Fruit fly (Drosophila melanogaster): Measurements from ENCODE around the gene Ptp61F.

Gene Ptp61F

DNA sequence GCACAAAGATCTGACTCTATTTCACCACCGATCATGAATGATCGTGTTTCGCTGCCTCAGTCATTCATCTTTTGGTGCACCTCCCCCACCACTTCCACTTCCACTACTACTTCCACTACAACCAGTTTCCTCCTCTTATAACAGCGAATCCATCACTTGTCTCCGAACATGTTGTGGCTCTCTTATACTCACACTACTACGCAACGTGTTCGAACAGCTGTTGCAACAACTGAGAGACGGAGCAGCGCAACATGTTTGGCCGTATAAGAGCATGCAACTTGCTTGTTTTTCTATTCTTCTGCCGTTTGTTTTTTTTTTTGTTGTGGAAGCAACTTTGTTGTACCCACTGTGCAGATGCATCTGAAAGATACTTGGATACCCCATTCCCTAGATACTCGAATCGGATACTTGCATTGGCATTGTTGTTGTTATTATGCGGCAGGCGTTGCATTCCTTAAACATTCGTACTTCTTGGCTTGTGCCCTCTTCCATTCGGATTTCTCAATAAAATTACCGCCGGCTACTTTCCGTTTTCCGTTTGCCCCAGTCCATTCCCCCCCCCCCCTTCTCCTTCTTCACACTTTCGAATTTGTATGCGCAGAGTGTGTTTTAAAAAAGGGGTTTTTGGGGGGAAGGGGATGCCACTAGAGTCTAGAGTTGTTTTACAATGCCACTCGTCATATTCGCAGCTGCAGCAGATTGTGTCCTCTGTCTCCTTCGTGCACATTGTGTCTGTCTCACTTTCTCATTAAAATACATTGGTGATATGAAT is 108.0 kb downstream of the Ptp61F start (continued):
- TF ChIP-seq CG8632 (GFP tag; optimal IDR thresholded peaks at IDR 0.05) = no peak
- no peak for TF ChIP-seq Met (GFP tag; optimal IDR thresholded peaks at IDR 0.05)
- no peak for TF ChIP-seq svp (GFP tag)
- no peak for TF ChIP-seq Sox102F (GFP tag; optimal IDR thresholded peaks at IDR 0.05)
- TF ChIP-seq Lpt (GFP tag; optimal IDR thresholded peaks at IDR 0.05) = no peak
- TF ChIP-seq Hr38 (GFP tag; optimal IDR thresholded peaks at IDR 0.05) = no peak

DNA sequence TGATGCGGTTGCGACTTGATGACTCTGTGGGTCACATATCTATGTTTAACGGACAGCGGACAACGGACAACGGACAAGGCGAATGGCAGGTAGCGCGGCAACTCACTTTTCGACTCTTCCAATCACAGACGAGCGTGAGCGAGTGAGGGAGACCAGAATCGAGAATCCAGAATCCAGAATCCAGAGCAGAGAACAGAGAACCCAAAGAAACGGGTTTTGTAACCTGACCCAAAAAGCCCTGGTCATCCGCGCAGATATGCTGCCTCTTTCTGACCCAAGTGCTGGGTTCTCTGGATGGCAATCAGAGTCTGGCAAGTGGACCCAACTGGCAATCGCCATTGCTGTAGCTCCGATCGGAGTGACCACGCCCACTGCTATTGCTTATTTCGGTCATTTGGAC is 110.7 kb downstream of the Ptp61F start:
- TF ChIP-seq topi (GFP tag; optimal IDR thresholded peaks at IDR 0.05) = no peak

DNA sequence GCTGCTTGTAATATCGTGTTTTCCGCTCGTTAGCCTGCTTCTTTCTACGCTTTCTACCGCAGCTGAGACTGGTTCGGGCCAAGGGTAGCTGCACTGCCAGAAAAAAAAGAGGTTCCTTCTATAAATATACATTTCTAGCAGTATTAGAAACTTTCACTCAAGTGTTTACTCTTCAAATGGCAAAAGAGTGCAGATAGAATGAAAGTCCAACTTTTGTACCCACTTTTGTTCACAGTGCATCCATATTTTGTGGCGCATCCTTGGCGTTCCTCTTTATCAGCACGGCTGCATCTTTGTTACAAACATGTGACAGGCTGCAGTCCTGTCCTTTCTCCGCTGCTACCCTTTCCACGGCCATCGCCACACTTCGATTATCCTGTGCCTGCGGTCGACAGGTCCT is 116.7 kb downstream of the Ptp61F start:
- no peak for TF ChIP-seq ss (GFP tag; optimal IDR thresholded peaks at IDR 0.05)
- no peak for TF ChIP-seq acj6 (GFP tag; optimal IDR thresholded peaks at IDR 0.05)
- no peak for TF ChIP-seq achi (GFP tag; optimal IDR thresholded peaks at IDR 0.05)
- no peak for TF ChIP-seq topi (GFP tag; optimal IDR thresholded peaks at IDR 0.05)
- no peak for TF ChIP-seq fd59A (GFP tag; optimal IDR thresholded peaks at IDR 0.05)
- TF ChIP-seq CG6276 (GFP tag; optimal IDR thresholded peaks at IDR 0.05) = no peak
- TF ChIP-seq CG8319 (GFP tag; optimal IDR thresholded peaks at IDR 0.05) = no peak
- no peak for TF ChIP-seq Ets96B (tag; optimal IDR thresholded peaks at IDR 0.05)
- TF ChIP-seq vri (GFP tag; optimal IDR thresholded peaks at IDR 0.05) = no peak
- TF ChIP-seq fd85E (GFP tag; optimal IDR thresholded peaks at IDR 0.05) = no peak
- TF ChIP-seq CG6808 (GFP tag; optimal IDR thresholded peaks at IDR 0.05) = no peak
- TF ChIP-seq svp (GFP tag) = peak; percentile 41
- TF ChIP-seq CG4318 (GFP tag; optimal IDR thresholded peaks at IDR 0.05) = no peak
- peak; percentile 38 for TF ChIP-seq Eip78C (GFP tag)
- no peak for TF ChIP-seq eg (GFP tag; IDR thresholded peaks at IDR 0.05)
- TF ChIP-seq Gug (GFP tag; IDR thresholded peaks at IDR 0.05) = no peak
- no peak for TF ChIP-seq Blimp-1 (GFP tag; optimal IDR thresholded peaks at IDR 0.05)
- no peak for TF ChIP-seq salr (GFP tag; optimal IDR thresholded peaks at IDR 0.05)
- TF ChIP-seq CG8632 (GFP tag; optimal IDR thresholded peaks at IDR 0.05) = no peak
- TF ChIP-seq CG9139 (GFP tag; optimal IDR thresholded peaks at IDR 0.05) = no peak
- TF ChIP-seq CG34406 (GFP tag; optimal IDR thresholded peaks at IDR 0.05) = no peak
- no peak for TF ChIP-seq Lpt (GFP tag; optimal IDR thresholded peaks at IDR 0.05)
- TF ChIP-seq net (GFP tag; optimal IDR thresholded peaks at IDR 0.05) = no peak
- peak; percentile 8 for TF ChIP-seq CG3919 (GFP tag; optimal IDR thresholded peaks at IDR 0.05)
- TF ChIP-seq CG6163 (GFP tag; IDR thresholded peaks at IDR 0.05) = 0 out of 3 replicates have a peak, but pooled peaks have one; percentile 45
- TF ChIP-seq CG7368 (GFP tag; optimal IDR thresholded peaks at IDR 0.05) = no peak
- TF ChIP-seq CG6854 (GFP tag; optimal IDR thresholded peaks at IDR 0.05) = no peak
- no peak for TF ChIP-seq CG15336 (GFP tag; IDR thresholded peaks at IDR 0.05)
- TF ChIP-seq CG11762 (GFP tag; optimal IDR thresholded peaks at IDR 0.05; ENCODE audit: insufficient read depth) = no peak
- TF ChIP-seq CG32006 (GFP tag; optimal IDR thresholded peaks at IDR 0.05) = no peak
- no peak for TF ChIP-seq spab (GFP tag; optimal IDR thresholded peaks at IDR 0.05)
- no peak for TF ChIP-seq pdm3 (GFP tag; optimal IDR thresholded peaks at IDR 0.05)
- no peak for TF ChIP-seq CG10669 (GFP tag; optimal IDR thresholded peaks at IDR 0.05)

DNA sequence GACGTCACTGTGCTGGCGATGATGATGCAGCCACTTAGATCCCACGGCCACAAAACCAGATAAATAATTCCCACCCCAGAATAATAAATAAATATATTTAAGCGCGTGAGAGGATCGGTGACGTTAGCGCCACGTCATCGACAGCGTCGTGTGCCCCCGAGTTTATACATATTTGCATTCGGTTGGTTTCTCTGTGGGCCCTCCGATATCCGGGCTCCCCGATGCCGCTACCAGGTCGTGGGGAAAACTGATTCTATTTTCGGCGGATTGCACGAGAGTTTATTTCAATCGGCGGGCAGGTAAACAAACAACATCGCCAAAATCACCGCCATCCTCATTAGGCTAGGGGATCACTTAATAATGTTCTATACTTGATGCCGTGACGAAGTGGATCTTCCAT is 120.8 kb downstream of the Ptp61F start:
- TF ChIP-seq CG3032 (tag; optimal IDR thresholded peaks at IDR 0.05) (no peak), CG10631 (GFP tag; optimal IDR thresholded peaks at IDR 0.05) (no peak), CG8319 (GFP tag; optimal IDR thresholded peaks at IDR 0.05) (no peak), Eip75B (GFP tag; optimal IDR thresholded peaks at IDR 0.05) (no peak), Hr39 (GFP tag; optimal IDR thresholded peaks at IDR 0.05) (no peak)
